Fruit fly (Drosophila melanogaster): ENCODE data around the gene loh.

loh gene

dm6 chr2L:10472257-10472656 is 29.9 kb downstream of the loh start (continued):
- TF ChIP-seq Fer1 (GFP tag; optimal IDR thresholded peaks at IDR 0.05): peak; percentile 4
- no peak for TF ChIP-seq CG3065 (GFP tag; optimal IDR thresholded peaks at IDR 0.05)
- TF ChIP-seq Pdp1 (GFP tag; optimal IDR thresholded peaks at IDR 0.05): peak in 1 of 2 experiments; percentile 14
- peak; percentile 22 for TF ChIP-seq CG5180 (GFP tag; optimal IDR thresholded peaks at IDR 0.05)
- TF ChIP-seq so (GFP tag; IDR thresholded peaks at IDR 0.05): no peak
- no peak for TF ChIP-seq CG3163 (GFP tag; optimal IDR thresholded peaks at IDR 0.05)
- TF ChIP-seq CG15269 (tag; optimal IDR thresholded peaks at IDR 0.05): peak; percentile 11
- no peak for TF ChIP-seq CG31224 (GFP tag; IDR thresholded peaks at IDR 0.05)
- TF ChIP-seq fd3F (GFP tag; optimal IDR thresholded peaks at IDR 0.05): peak; percentile 13
- TF ChIP-seq CG13296 (GFP tag; optimal IDR thresholded peaks at IDR 0.05): peak; percentile 41
- TF ChIP-seq lov (optimal IDR thresholded peaks at IDR 0.05): no peak
- TF ChIP-seq lov (GFP tag; IDR thresholded peaks at IDR 0.05): no peak
- peak; percentile 10 for TF ChIP-seq CG13424 (tag; optimal IDR thresholded peaks at IDR 0.05)
- no peak for TF ChIP-seq CG14441 (GFP tag; IDR thresholded peaks at IDR 0.05)
- no peak for TF ChIP-seq CG1233 (GFP tag; optimal IDR thresholded peaks at IDR 0.05)
- no peak for TF ChIP-seq schlank (tag; optimal IDR thresholded peaks at IDR 0.05)
- peak; percentile 23 for TF ChIP-seq unpg (GFP tag; optimal IDR thresholded peaks at IDR 0.05)
- no peak for TF ChIP-seq CG11695 (GFP tag; IDR thresholded peaks at IDR 0.05)
- peak; percentile 8 for TF ChIP-seq gem (tag; optimal IDR thresholded peaks at IDR 0.05)
- no peak for TF ChIP-seq CG7271 (tag; optimal IDR thresholded peaks at IDR 0.05)
- no peak for TF ChIP-seq CG30020 (tag; optimal IDR thresholded peaks at IDR 0.05)
- TF ChIP-seq Asciz (GFP tag; optimal IDR thresholded peaks at IDR 0.05): peak; percentile 4
- peak; percentile 37 for TF ChIP-seq CG2678 (tag; optimal IDR thresholded peaks at IDR 0.05)
- TF ChIP-seq CG8290 (GFP tag; optimal IDR thresholded peaks at IDR 0.05): no peak
- peak in 1 of 2 experiments; percentile 3 for TF ChIP-seq CG8290 (tag; optimal IDR thresholded peaks at IDR 0.05)
- TF ChIP-seq dmrt99B (tag; optimal IDR thresholded peaks at IDR 0.05): peak; percentile 18
- peak; percentile 11; the same call in 1 of the 2 replicates for TF ChIP-seq CG14014 (GFP tag; IDR thresholded peaks at IDR 0.05)

dm6 chr2L:10474268-10474678 is 31.9 kb downstream of the loh start, which contains the start of gene RluA-1:
TSS of gene RluA-1 (minus strand) at chr2L:10474349.
- TF ChIP-seq wor (GFP tag; IDR thresholded peaks at IDR 0.05) (peak; percentile 99), fu2 (GFP tag; optimal IDR thresholded peaks at IDR 0.05) (peak; percentile 86), Gsc (GFP tag; IDR thresholded peaks at IDR 0.05) (no peak; the same call in 1 of the 2 replicates), Dfd (GFP tag; optimal IDR thresholded peaks at IDR 0.05) (no peak), otp (GFP tag; IDR thresholded peaks at IDR 0.05) (peak; percentile 99), Gug (GFP tag; IDR thresholded peaks at IDR 0.05) (peak; percentile 98), CG6813 (GFP tag; optimal IDR thresholded peaks at IDR 0.05) (peak; percentile 99), CG12769 (tag; optimal IDR thresholded peaks at IDR 0.05) (peak; percentile 98), CG8765 (GFP tag; IDR thresholded peaks at IDR 0.05) (peak; percentile 98), CG14860 (GFP tag; IDR thresholded peaks at IDR 0.05; ENCODE audit: partially characterized antibody) (peak; percentile 75), Atf-2 (GFP tag; optimal IDR thresholded peaks at IDR 0.05) (peak; percentile 95), C15 (GFP tag; IDR thresholded peaks at IDR 0.05) (peak; percentile 96), CG5245 (GFP tag; optimal IDR thresholded peaks at IDR 0.05) (peak; percentile 99), slp2 (GFP tag; optimal IDR thresholded peaks at IDR 0.05) (peak; percentile 68), fd3F (GFP tag; optimal IDR thresholded peaks at IDR 0.05) (peak; percentile 99), CG18262 (tag; optimal IDR thresholded peaks at IDR 0.05) (peak; percentile 100), crp (GFP tag; optimal IDR thresholded peaks at IDR 0.05) (peak; percentile 29 to 75), CG30403 (GFP tag; optimal IDR thresholded peaks at IDR 0.05) (peak; percentile 99), CG2120 (GFP tag; optimal IDR thresholded peaks at IDR 0.05) (peak; percentile 96), YL-1 (GFP tag; optimal IDR thresholded peaks at IDR 0.05) (peak; percentile 97), Dek (tag; optimal IDR thresholded peaks at IDR 0.05) (peak; percentile 99), CG1792 (GFP tag; optimal IDR thresholded peaks at IDR 0.05) (peak; percentile 90), odd (GFP tag; optimal IDR thresholded peaks at IDR 0.05) (peak; percentile 99), gro (GFP tag; optimal IDR thresholded peaks at IDR 0.05) (peak; percentile 94), NK7.1 (GFP tag; optimal IDR thresholded peaks at IDR 0.05) (peak; percentile 86), Dll (GFP tag; IDR thresholded peaks at IDR 0.05; ENCODE audit: partially characterized antibody) (peak; percentile 61; the same call in 3 of the 4 replicates)
